Worm (Caenorhabditis elegans) whole organism, young adult: ENCODE results near the gene F02D8.4.

ENCODE experiments used
- C06A6.2 ChIP-seq: fragments of 200-800 bp; sonication (Bioruptor generic); conservative IDR thresholded peaks from 2 replicates; pipeline ENCODE4 v1.3.6; 2022; ENCODE audit warnings: missing genetic modification characterization, missing compliant biosample characterization
- F10E7.11 ChIP-seq: sonication (generic microtip); optimal IDR thresholded peaks from 2 replicates; lab custom pipeline; 2017; ENCODE audit warnings: mild to moderate bottlenecking, missing genetic modification characterization, moderate library complexity, missing compliant biosample characterization
- F55B11.4 ChIP-seq: sonication (generic microtip); optimal IDR thresholded peaks from 2 replicates; lab custom pipeline; 2016; ENCODE audit warnings: missing compliant biosample characterization, missing genetic modification characterization, borderline replicate concordance; ENCODE audit not compliant: insufficient read depth
- K12H6.12 ChIP-seq: fragments of 200-800 bp; sonication (Bioruptor generic); optimal IDR thresholded peaks from 2 replicates; lab custom pipeline; 2018; ENCODE audit warnings: mild to moderate bottlenecking, missing genetic modification characterization, missing compliant biosample characterization
- Y53G8AR.9 ChIP-seq: fragments of 200-800 bp; sonication (Bioruptor generic); conservative IDR thresholded peaks from 2 replicates; pipeline ENCODE4 v1.3.6; 2022; ENCODE audit warnings: missing genetic modification reagents, missing genetic modification characterization, missing compliant biosample characterization
- athp-1 ChIP-seq: sonication (generic microtip); optimal IDR thresholded peaks from 2 replicates; lab custom pipeline; 2017; ENCODE audit warnings: mild to moderate bottlenecking, missing genetic modification characterization, missing compliant biosample characterization
- attf-5 ChIP-seq: fragments of 200-800 bp; sonication (Bioruptor generic); optimal IDR thresholded peaks from 2 replicates; lab custom pipeline; 2018; ENCODE audit warnings: mild to moderate bottlenecking, missing genetic modification characterization, missing compliant biosample characterization
- attf-6 ChIP-seq: fragments of 200-800 bp; sonication (Bioruptor generic); IDR thresholded peaks from 2 replicates; pipeline ENCODE4 v1.3.6; 2022; ENCODE audit warnings: missing genetic modification reagents, missing genetic modification characterization, missing compliant biosample characterization
- bed-2 ChIP-seq: fragments of 200-800 bp; sonication (Bioruptor generic); IDR thresholded peaks from 2 replicates; pipeline ENCODE4 v1.3.6; 2022; ENCODE audit warnings: missing genetic modification reagents, missing genetic modification characterization, missing compliant biosample characterization
- ceh-27 ChIP-seq: fragments of 200-800 bp; sonication (Bioruptor generic); optimal IDR thresholded peaks from 2 replicates; lab custom pipeline; 2018; ENCODE audit warnings: mild to moderate bottlenecking, missing genetic modification characterization, moderate library complexity, missing compliant biosample characterization
- ceh-58 ChIP-seq: fragments of 200-800 bp; sonication (Bioruptor generic); IDR thresholded peaks from 2 replicates; pipeline ENCODE4 v1.3.6; 2022; ENCODE audit warnings: missing genetic modification characterization, missing compliant biosample characterization
- dox-1 ChIP-seq: fragments of 200-800 bp; sonication (Bioruptor generic); IDR thresholded peaks from 2 replicates; pipeline ENCODE4 v1.3.6; 2022; ENCODE audit warnings: missing genetic modification reagents, missing genetic modification characterization, missing compliant biosample characterization
- dpl-1 ChIP-seq: fragments of 150-350 bp; optimal IDR thresholded peaks from 2 replicates; lab custom pipeline; 2014; ENCODE audit warnings: missing biosample characterization, missing genetic modification reagents, missing genetic modification characterization
- efl-1 ChIP-seq: fragments of 150-350 bp; optimal IDR thresholded peaks from 2 replicates; lab custom pipeline; 2014; ENCODE audit warnings: missing biosample characterization, missing genetic modification reagents, missing genetic modification characterization
- gei-17 ChIP-seq: fragments of 200-800 bp; sonication (Bioruptor generic); optimal IDR thresholded peaks from 2 replicates; lab custom pipeline; 2018; ENCODE audit warnings: mild to moderate bottlenecking, missing genetic modification characterization, missing compliant biosample characterization
- hlh-26 ChIP-seq: fragments of 200-800 bp; sonication (Bioruptor generic); conservative IDR thresholded peaks from 2 replicates; pipeline ENCODE4 v1.3.6; 2022; ENCODE audit warnings: missing genetic modification reagents, missing genetic modification characterization, missing compliant biosample characterization
- hmg-1.2 ChIP-seq: fragments of 200-800 bp; sonication (Bioruptor generic); IDR thresholded peaks from 2 replicates; pipeline ENCODE4 v1.3.6; 2022; ENCODE audit warnings: missing genetic modification reagents, missing genetic modification characterization, missing compliant biosample characterization
- let-526 ChIP-seq: fragments of 200-800 bp; sonication (Bioruptor generic); IDR thresholded peaks from 2 replicates; pipeline ENCODE4 v1.3.6; 2022; ENCODE audit warnings: missing genetic modification reagents, missing genetic modification characterization, missing compliant biosample characterization
- lin-40 ChIP-seq: sonication (generic microtip); optimal IDR thresholded peaks from 2 replicates; lab custom pipeline; 2016; ENCODE audit warnings: missing genetic modification characterization, mild to moderate bottlenecking, missing compliant biosample characterization, missing genotype, missing genetic modification reagents
- lin-54 ChIP-seq: fragments of 200-800 bp; sonication (Bioruptor generic); optimal IDR thresholded peaks from 2 replicates; lab custom pipeline; 2018; ENCODE audit warnings: mild to moderate bottlenecking, missing genetic modification characterization, missing compliant biosample characterization
- lsy-27 ChIP-seq: sonication (generic microtip); optimal IDR thresholded peaks from 2 replicates; lab custom pipeline; 2017; ENCODE audit warnings: missing genetic modification characterization, mild to moderate bottlenecking, missing compliant biosample characterization, antibody characterized with exemption, missing genotype, borderline replicate concordance; ENCODE audit not compliant: insufficient read depth
- mcd-1 ChIP-seq: fragments of 200-800 bp; sonication (Bioruptor generic); IDR thresholded peaks from 2 replicates; pipeline ENCODE4 v1.3.6; 2022; ENCODE audit warnings: missing genetic modification reagents, missing genetic modification characterization, missing compliant biosample characterization
- mes-4 ChIP-seq: sonication (generic microtip); optimal IDR thresholded peaks from 2 replicates; lab custom pipeline; 2016; ENCODE audit warnings: missing genotype, missing genetic modification characterization, missing compliant biosample characterization
- nfya-2 ChIP-seq: fragments of 200-800 bp; sonication (Bioruptor generic); IDR thresholded peaks from 2 replicates; pipeline ENCODE4 v1.3.6; 2022; ENCODE audit warnings: missing genetic modification reagents, missing genetic modification characterization, missing compliant biosample characterization
- nhr-179 ChIP-seq: sonication (generic microtip); optimal IDR thresholded peaks from 2 replicates; lab custom pipeline; 2016; ENCODE audit warnings: mild to moderate bottlenecking, missing genetic modification characterization, missing compliant biosample characterization
- rec-8 ChIP-seq, 2 experiments: sonication (generic microtip); optimal IDR thresholded peaks; 2 replicates each; lab custom pipeline; 2016; ENCODE audit warnings: mild to moderate bottlenecking in 2 of 2, missing genetic modification characterization in 2 of 2, missing genetic modification reagents in 2 of 2, missing genotype in 2 of 2, missing biosample characterization in 1 of 2, missing compliant biosample characterization in 1 of 2, moderate library complexity in 1 of 2
- repo-1 ChIP-seq: sonication (generic microtip); optimal IDR thresholded peaks from 2 replicates; lab custom pipeline; 2017; ENCODE audit warnings: mild to moderate bottlenecking, missing genetic modification characterization, missing compliant biosample characterization
- snpc-3.4 ChIP-seq: sonication (generic microtip); optimal IDR thresholded peaks from 2 replicates; lab custom pipeline; 2017; ENCODE audit warnings: missing genetic modification characterization, mild to moderate bottlenecking, missing compliant biosample characterization, antibody characterized with exemption, moderate library complexity, missing genotype, missing genetic modification reagents
- sptf-2 ChIP-seq: fragments of 200-800 bp; sonication (Bioruptor generic); optimal IDR thresholded peaks from 2 replicates; lab custom pipeline; 2018; ENCODE audit warnings: mild to moderate bottlenecking, missing genetic modification characterization, missing compliant biosample characterization
- tbp1 ChIP-seq: fragments of 200-800 bp; sonication (Bioruptor generic); optimal IDR thresholded peaks from 2 replicates; lab custom pipeline; 2018; ENCODE audit warnings: mild to moderate bottlenecking, missing genetic modification characterization, missing compliant biosample characterization
- tlf-1 ChIP-seq: fragments of 200-800 bp; sonication (Bioruptor generic); optimal IDR thresholded peaks from 2 replicates; lab custom pipeline; 2018; ENCODE audit warnings: mild to moderate bottlenecking, missing genetic modification characterization, missing compliant biosample characterization
- unc-130 ChIP-seq: sonication (generic microtip); optimal IDR thresholded peaks from 2 replicates; lab custom pipeline; 2016; ENCODE audit warnings: missing genetic modification reagents, missing genetic modification characterization, missing compliant biosample characterization
- ztf-26 ChIP-seq: sonication (generic microtip); optimal IDR thresholded peaks from 2 replicates; lab custom pipeline; 2017; ENCODE audit warnings: missing genetic modification characterization, missing compliant biosample characterization

Gene F02D8.4

DNA sequence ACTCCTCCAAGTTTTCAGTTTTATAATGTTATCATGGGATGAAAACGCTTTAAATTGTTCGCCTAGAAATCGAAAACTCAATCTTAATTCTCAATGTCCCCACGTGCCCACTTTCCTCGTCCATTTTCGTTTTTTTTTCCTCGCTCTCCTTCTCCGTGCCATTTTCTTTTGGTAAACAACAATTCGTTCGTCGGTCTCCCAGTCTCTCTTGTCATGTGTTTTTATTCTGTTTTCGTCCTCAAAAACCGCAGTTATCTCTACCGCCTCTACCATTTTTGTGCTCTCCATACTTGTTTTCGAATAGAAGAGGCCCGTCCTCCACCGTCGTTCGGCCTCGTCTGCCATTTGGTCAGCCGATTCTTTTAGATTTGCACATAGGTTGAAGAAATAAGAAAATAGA lies 36.1 kb upstream of the F02D8.4 start:
- TF ChIP-seq hmg-1.2 (GFP tag; lab: Robert Waterston, UW) (peak; percentile 25; the same call in 1 of the 2 replicates), mes-4 (tag; lab: Kevin White, UChicago) (no peak), hlh-26 (GFP tag; lab: Robert Waterston, UW) (no peak), lin-40 (no peak), snpc-3.4 (no peak), F55B11.4 (tag; lab: Kevin White, UChicago) (no peak), K12H6.12 (tag; lab: Kevin White, UChicago) (peak; percentile 74), let-526 (GFP tag; lab: Robert Waterston, UW) (0 out of 2 replicates have a peak, but pooled peaks have one; percentile 27), Y53G8AR.9 (no peak), ceh-27 (GFP tag; lab: Kevin White, UChicago) (peak; percentile 60), tbp1 (GFP tag; lab: Kevin White, UChicago) (no peak), dpl-1 (GFP tag; lab: Kevin White, UChicago) (no peak)

ce11 chrV:14949477-14949876 lies 35.2 kb upstream of the F02D8.4 start, which contains the start of gene hil-1:
hil-1 (plus strand) TSS chrV:14949777.
- TF ChIP-seq athp-1 (tag; lab: Kevin White, UChicago) (no peak), unc-130 (GFP tag; lab: Kevin White, UChicago) (no peak), C06A6.2 (no peak), tlf-1 (GFP tag; lab: Kevin White, UChicago) (no peak), rec-8 (tag; optimal IDR thresholded peaks at IDR 0.05; lab: Kevin White, UChicago) (no peak), efl-1 (GFP tag; lab: Kevin White, UChicago) (no peak), lin-54 (GFP tag; lab: Kevin White, UChicago) (no peak)

ce11 chrV:14954633-14955032 lies 30.1 kb upstream of the F02D8.4 start, which contains the start of gene C30G7.5:
C30G7.5 (minus strand) TSS chrV:14954733.
- no peak for TF ChIP-seq gei-17 (GFP tag; lab: Kevin White, UChicago)
- TF ChIP-seq lsy-27 (tag; lab: Kevin White, UChicago) = no peak
- TF ChIP-seq sptf-2 = no peak

- no peak for TF ChIP-seq dox-1 (GFP tag; lab: Robert Waterston, UW)
- no peak for TF ChIP-seq nfya-2 (GFP tag; lab: Robert Waterston, UW)
- no peak for TF ChIP-seq repo-1
- no peak for TF ChIP-seq F10E7.11 (tag; lab: Kevin White, UChicago)
- TF ChIP-seq ceh-58 (GFP tag; lab: Robert Waterston, UW) = no peak
- TF ChIP-seq nhr-179 (tag; lab: Kevin White, UChicago) = no peak
- no peak for TF ChIP-seq bed-2
- no peak for TF ChIP-seq attf-6 (GFP tag; lab: Robert Waterston, UW)
- TF ChIP-seq mcd-1 (GFP tag; lab: Robert Waterston, UW) = no peak
These were observed 29.0 kb upstream of the F02D8.4 start, which contains the start of gene F02D8.9 for ce11 chrV:14955676-14956075. F02D8.9 (minus strand) TSS chrV:14955776.

DNA sequence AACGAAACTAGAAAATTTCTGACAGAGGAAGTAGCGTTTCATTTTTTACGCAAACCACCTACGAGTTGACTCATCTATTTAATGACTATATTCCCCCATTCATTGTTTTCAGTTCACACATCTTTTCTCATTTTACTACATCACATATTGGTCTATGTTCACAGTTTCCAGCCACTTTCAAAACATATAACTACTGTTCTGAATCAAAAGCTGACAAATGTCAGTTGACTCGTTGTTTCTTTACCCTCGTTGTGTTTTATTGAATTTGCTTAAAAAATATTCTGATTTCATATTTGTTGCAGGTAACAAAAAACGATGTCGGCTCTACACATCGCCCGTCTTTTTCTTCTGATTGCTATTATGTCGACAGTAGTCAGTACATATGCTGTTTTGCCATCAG lies 13.6 kb upstream of the F02D8.4 start, which contains the start of gene nlp-59:
TSS of gene nlp-59 (plus strand) at position 301 of the 400 bp plus-strand sequence.
- TF ChIP-seq ztf-26 (no peak), attf-5 (GFP tag; lab: Kevin White, UChicago) (no peak)
